Fruit fly (Drosophila melanogaster) whole organism, embryonic: ENCODE data around the gene Pgant2.

Experiments used
- Bgb ChIP-seq: fragments of 200-800 bp; sonication (Bioruptor generic); IDR thresholded peaks from 2 replicates; pipeline ENCODE4 v1.3.6; 2022; ENCODE audit warnings: missing biosample characterization, missing genetic modification characterization; ENCODE audit not compliant: partially characterized antibody
- CG10543 ChIP-seq: fragments of 200-800 bp; sonication (Bioruptor generic); optimal IDR thresholded peaks from 3 replicates; lab custom pipeline; 2017; ENCODE audit warnings: missing biosample characterization, mild to moderate bottlenecking, missing genetic modification characterization, moderate library complexity
- CG11085 ChIP-seq: fragments of 200-800 bp; sonication (Bioruptor generic); IDR thresholded peaks from 2 replicates; pipeline ENCODE4 v1.3.6; 2022; ENCODE audit warnings: missing biosample characterization, missing genetic modification characterization
- CG12219 ChIP-seq: fragments of 200-800 bp; sonication (Bioruptor generic); optimal IDR thresholded peaks from 3 replicates; lab custom pipeline; 2018; ENCODE audit warnings: missing biosample characterization, mild to moderate bottlenecking, missing genetic modification characterization
- CG14710 ChIP-seq: fragments of 200-800 bp; sonication (Bioruptor generic); optimal IDR thresholded peaks from 3 replicates; lab custom pipeline; 2019; ENCODE audit warnings: missing biosample characterization, mild to moderate bottlenecking, missing genetic modification characterization, moderate library complexity
- CG14860 ChIP-seq: fragments of 200-800 bp; sonication (Bioruptor generic); IDR thresholded peaks from 3 replicates; pipeline ENCODE4 v1.3.6; 2022; ENCODE audit warnings: missing biosample characterization, missing genetic modification characterization; ENCODE audit not compliant: partially characterized antibody
- CG14965 ChIP-seq: fragments of 200-800 bp; sonication (Bioruptor generic); optimal IDR thresholded peaks from 2 replicates; lab custom pipeline; 2016; ENCODE audit warnings: missing biosample characterization, missing genetic modification characterization, borderline replicate concordance
- CG1602 ChIP-seq: fragments of 200-800 bp; sonication (Bioruptor generic); optimal IDR thresholded peaks from 3 replicates; lab custom pipeline; 2016; ENCODE audit warnings: missing biosample characterization, missing genetic modification characterization
- CG1647 ChIP-seq: fragments of 200-800 bp; sonication (Bioruptor generic); optimal IDR thresholded peaks from 3 replicates; lab custom pipeline; 2016; ENCODE audit warnings: missing biosample characterization, missing genetic modification characterization
- CG16815 ChIP-seq: fragments of 200-800 bp; sonication (Bioruptor generic); optimal IDR thresholded peaks from 3 replicates; lab custom pipeline; 2017; ENCODE audit warnings: missing biosample characterization, mild to moderate bottlenecking, missing genetic modification characterization
- CG2199 ChIP-seq: fragments of 200-800 bp; sonication (Bioruptor generic); IDR thresholded peaks from 3 replicates; pipeline ENCODE4 v1.3.6; 2022; ENCODE audit warnings: missing biosample characterization, missing genetic modification characterization
- CG34376 ChIP-seq: fragments of 200-800 bp; sonication (Bioruptor generic); optimal IDR thresholded peaks from 2 replicates; lab custom pipeline; 2018; ENCODE audit warnings: missing biosample characterization, mild to moderate bottlenecking, missing genetic modification characterization
- CG5953 ChIP-seq: fragments of 200-800 bp; sonication (Bioruptor generic); IDR thresholded peaks from 2 replicates; pipeline ENCODE4 v1.3.6; 2022; ENCODE audit warnings: missing biosample characterization, missing genetic modification characterization
- CG6175 ChIP-seq: fragments of 200-800 bp; sonication (Bioruptor generic); IDR thresholded peaks from 3 replicates; pipeline ENCODE4 v1.3.6; 2022; ENCODE audit warnings: missing biosample characterization, missing genetic modification characterization
- CG6683 ChIP-seq: fragments of 200-800 bp; sonication (Bioruptor generic); optimal IDR thresholded peaks from 2 replicates; lab custom pipeline; 2017; ENCODE audit warnings: missing biosample characterization, mild to moderate bottlenecking, missing genetic modification characterization, missing genetic modification reagents
- CG6689 ChIP-seq: fragments of 200-800 bp; sonication (Bioruptor generic); IDR thresholded peaks from 2 replicates; pipeline ENCODE4 v1.3.6; 2022; ENCODE audit warnings: missing biosample characterization, missing genetic modification characterization
- CG7372 ChIP-seq: fragments of 200-800 bp; sonication (Bioruptor generic); IDR thresholded peaks from 2 replicates; pipeline ENCODE4 v1.3.6; 2022; ENCODE audit warnings: missing biosample characterization, missing genetic modification characterization
- CG7987 ChIP-seq: fragments of 200-800 bp; sonication (Bioruptor generic); optimal IDR thresholded peaks from 2 replicates; lab custom pipeline; 2018; ENCODE audit warnings: missing biosample characterization, mild to moderate bottlenecking, missing genetic modification characterization, moderate library complexity
- CG8089 ChIP-seq: fragments of 200-800 bp; sonication (Bioruptor generic); optimal IDR thresholded peaks from 3 replicates; lab custom pipeline; 2016; ENCODE audit warnings: missing biosample characterization, missing genetic modification characterization
- CG9609 ChIP-seq: fragments of 200-800 bp; sonication (Bioruptor generic); optimal IDR thresholded peaks from 3 replicates; lab custom pipeline; 2016; ENCODE audit warnings: missing biosample characterization, missing genetic modification characterization
- Camta ChIP-seq: fragments of 200-800 bp; sonication (Bioruptor generic); optimal IDR thresholded peaks from 2 replicates; lab custom pipeline; 2016; ENCODE audit warnings: missing biosample characterization, missing genetic modification characterization
- CkIIα-i1 ChIP-seq: fragments of 200-800 bp; sonication (Bioruptor generic); IDR thresholded peaks from 2 replicates; pipeline ENCODE4 v1.3.6; 2022; ENCODE audit warnings: missing biosample characterization, missing genetic modification characterization
- CoRest ChIP-seq: fragments of 200-800 bp; sonication (Bioruptor generic); optimal IDR thresholded peaks from 3 replicates; lab custom pipeline; 2018; ENCODE audit warnings: missing biosample characterization, mild to moderate bottlenecking, missing genetic modification characterization, moderate library complexity
- CrebB ChIP-seq: fragments of 200-800 bp; sonication (Bioruptor generic); optimal IDR thresholded peaks from 3 replicates; lab custom pipeline; 2018; ENCODE audit warnings: missing biosample characterization, mild to moderate bottlenecking, missing genetic modification characterization
- D19B ChIP-seq: fragments of 200-800 bp; sonication (Bioruptor generic); optimal IDR thresholded peaks from 2 replicates; lab custom pipeline; 2017; ENCODE audit warnings: missing biosample characterization, mild to moderate bottlenecking, missing genetic modification characterization
- E2f1 ChIP-seq: fragments of 200-800 bp; sonication (Bioruptor generic); IDR thresholded peaks from 2 replicates; pipeline ENCODE4 v1.3.6; 2022; ENCODE audit warnings: missing biosample characterization, missing genetic modification characterization
- H2.0 ChIP-seq: fragments of 200-800 bp; sonication (Bioruptor generic); IDR thresholded peaks from 2 replicates; pipeline ENCODE4 v1.3.6; 2022; ENCODE audit warnings: missing biosample characterization, missing genetic modification characterization
- Hey ChIP-seq: fragments of 200-800 bp; sonication (Bioruptor generic); optimal IDR thresholded peaks from 3 replicates; lab custom pipeline; 2018; ENCODE audit warnings: missing biosample characterization, mild to moderate bottlenecking, missing genetic modification characterization
- HmgZ ChIP-seq: fragments of 200-800 bp; sonication (Bioruptor generic); optimal IDR thresholded peaks from 2 replicates; lab custom pipeline; 2018; ENCODE audit warnings: missing biosample characterization, mild to moderate bottlenecking, missing genetic modification characterization
- Med ChIP-seq: fragments of 200-800 bp; sonication (Bioruptor generic); peaks from one replicate; lab custom pipeline; 2016; ENCODE audit warnings: missing biosample characterization, missing genetic modification characterization, mild to moderate bottlenecking, inconsistent platforms, moderate library complexity
- Neu2 ChIP-seq: fragments of 200-800 bp; sonication (Bioruptor generic); optimal IDR thresholded peaks from 3 replicates; lab custom pipeline; 2016; ENCODE audit warnings: missing biosample characterization, missing genetic modification characterization, borderline replicate concordance
- Nf-YA ChIP-seq: fragments of 200-800 bp; sonication (Bioruptor generic); IDR thresholded peaks from 2 replicates; pipeline ENCODE4 v1.3.6; 2022; ENCODE audit warnings: missing biosample characterization, missing genetic modification characterization
- Nf-YC ChIP-seq: fragments of 200-800 bp; optimal IDR thresholded peaks from 3 replicates; lab custom pipeline; 2019; ENCODE audit warnings: missing biosample characterization, mild to moderate bottlenecking, missing genetic modification characterization, moderate library complexity
- Rfx ChIP-seq: fragments of 200-800 bp; sonication (Bioruptor generic); IDR thresholded peaks from 2 replicates; pipeline ENCODE4 v1.3.6; 2022; ENCODE audit warnings: missing biosample characterization, missing genetic modification characterization
- Taf1 ChIP-seq: fragments of 200-800 bp; sonication (Bioruptor generic); IDR thresholded peaks from 2 replicates; pipeline ENCODE4 v1.3.6; 2022; ENCODE audit warnings: missing biosample characterization, missing genetic modification characterization
- abd-A ChIP-seq: fragments of 200-800 bp; sonication (Bioruptor generic); optimal IDR thresholded peaks from 3 replicates; lab custom pipeline; 2019; ENCODE audit warnings: missing biosample characterization, mild to moderate bottlenecking, missing genetic modification characterization, moderate library complexity
- aop ChIP-seq: fragments of 200-800 bp; sonication (Bioruptor generic); IDR thresholded peaks from 2 replicates; pipeline ENCODE4 v1.3.6; 2022; ENCODE audit warnings: missing biosample characterization, missing genetic modification characterization
- corto ChIP-seq: fragments of 200-800 bp; sonication (Bioruptor generic); optimal IDR thresholded peaks from 2 replicates; lab custom pipeline; 2016; ENCODE audit warnings: missing biosample characterization, mild to moderate bottlenecking, missing genetic modification characterization, moderate library complexity
- dm ChIP-seq: fragments of 200-800 bp; sonication (Bioruptor generic); optimal IDR thresholded peaks from 3 replicates; lab custom pipeline; 2016; ENCODE audit warnings: missing biosample characterization, missing genetic modification characterization
- dpn ChIP-seq, 2 experiments: fragments of 200-800 bp; sonication (Bioruptor generic); optimal IDR thresholded peaks; 3 replicates each; lab custom pipeline; 2016; ENCODE audit warnings: missing biosample characterization in 2 of 2, missing genetic modification characterization in 2 of 2
- emc ChIP-seq: fragments of 200-800 bp; sonication (Bioruptor generic); optimal IDR thresholded peaks from 2 replicates; lab custom pipeline; 2016; ENCODE audit warnings: missing biosample characterization, missing genetic modification characterization
- en ChIP-seq: fragments of 200-800 bp; sonication (Bioruptor generic); optimal IDR thresholded peaks from 2 replicates; lab custom pipeline; 2016; ENCODE audit warnings: missing biosample characterization, missing genetic modification characterization
- fd102C ChIP-seq: fragments of 200-800 bp; sonication (Bioruptor generic); optimal IDR thresholded peaks from 2 replicates; lab custom pipeline; 2018; ENCODE audit warnings: missing biosample characterization, mild to moderate bottlenecking, missing genetic modification characterization, moderate library complexity
- gcm2 ChIP-seq: fragments of 200-800 bp; sonication (Bioruptor generic); optimal IDR thresholded peaks from 2 replicates; lab custom pipeline; 2016; ENCODE audit warnings: missing biosample characterization, missing genetic modification characterization
- gt ChIP-seq: fragments of 200-800 bp; sonication (Bioruptor generic); IDR thresholded peaks from 2 replicates; pipeline ENCODE4 v1.3.6; 2022; ENCODE audit warnings: missing biosample characterization, missing genetic modification characterization
- her ChIP-seq: fragments of 200-800 bp; sonication (Bioruptor generic); optimal IDR thresholded peaks from 2 replicates; lab custom pipeline; 2016; ENCODE audit warnings: missing biosample characterization, missing genetic modification characterization
- lilli ChIP-seq: fragments of 200-800 bp; sonication (Bioruptor generic); optimal IDR thresholded peaks from 3 replicates; lab custom pipeline; 2016; ENCODE audit warnings: missing biosample characterization, missing genetic modification characterization
- nom ChIP-seq: fragments of 200-800 bp; sonication (Bioruptor generic); optimal IDR thresholded peaks from 2 replicates; lab custom pipeline; 2017; ENCODE audit warnings: missing biosample characterization, missing genetic modification characterization, mild to moderate bottlenecking, moderate library complexity, missing genetic modification reagents
- scrt ChIP-seq: fragments of 200-800 bp; sonication (Bioruptor generic); optimal IDR thresholded peaks from 2 replicates; lab custom pipeline; 2018; ENCODE audit warnings: missing biosample characterization, mild to moderate bottlenecking, missing genetic modification characterization, moderate library complexity
- seq ChIP-seq: fragments of 200-800 bp; sonication (Bioruptor generic); IDR thresholded peaks from 2 replicates; pipeline ENCODE4 v1.3.6; 2022; ENCODE audit warnings: missing biosample characterization, missing genetic modification characterization
- sug ChIP-seq: fragments of 200-800 bp; optimal IDR thresholded peaks from 2 replicates; lab custom pipeline; 2019; ENCODE audit warnings: missing biosample characterization, mild to moderate bottlenecking, missing genetic modification characterization, moderate library complexity
- z ChIP-seq: fragments of 200-800 bp; sonication (Bioruptor generic); IDR thresholded peaks from 3 replicates; pipeline ENCODE4 v1.3.6; 2022; ENCODE audit warnings: missing biosample characterization, missing genetic modification characterization

Pgant2 gene

dm6 chr2L:3465426-3465825 lies 38.9 kb upstream of the Pgant2 start (continued):
- TF ChIP-seq D19B (GFP tag; lab: Kevin White, UChicago) (no peak), Neu2 (no peak), abd-A (tag; lab: Kevin White, UChicago) (no peak), scrt (no peak), CG2199 (no peak), Rfx (GFP tag; lab: Robert Waterston, UW) (0 out of 2 replicates have a peak, but pooled peaks have one; percentile 20), her (GFP tag; lab: Kevin White, UChicago) (no peak), HmgZ (tag; lab: Kevin White, UChicago) (no peak), CG9609 (GFP tag; lab: Kevin White, UChicago) (no peak), dm (no peak), dpn (GFP tag; optimal IDR thresholded peaks at IDR 0.05; lab: Kevin White, UChicago) (no peak), CoRest (tag; lab: Kevin White, UChicago) (no peak), CG16815 (GFP tag; lab: Kevin White, UChicago) (no peak), CG14710 (tag; lab: Kevin White, UChicago) (no peak), CG12219 (no peak), Nf-YA (GFP tag; lab: Robert Waterston, UW) (0 out of 2 replicates have a peak, but pooled peaks have one; percentile 11), Hey (no peak)

- TF ChIP-seq CG1602 (no peak), CG8089 (GFP tag; lab: Kevin White, UChicago) (no peak), fd102C (GFP tag; lab: Kevin White, UChicago) (no peak), CG6175 (GFP tag; lab: Robert Waterston, UW) (no peak), CrebB (tag; lab: Kevin White, UChicago) (no peak), CG7372 (GFP tag; lab: Robert Waterston, UW) (no peak), en (GFP tag; lab: Kevin White, UChicago) (no peak), Taf1 (no peak), seq (GFP tag; lab: Robert Waterston, UW) (no peak), Bgb (GFP tag; lab: Robert Waterston, UW) (0 out of 2 replicates have a peak, but pooled peaks have one; percentile 7), gt (GFP tag; lab: Robert Waterston, UW) (no peak), CG10543 (GFP tag; lab: Kevin White, UChicago) (peak; percentile 38), her (GFP tag; lab: Kevin White, UChicago) (no peak), CG7987 (GFP tag; lab: Kevin White, UChicago) (peak; percentile 15), sug (tag; lab: Kevin White, UChicago) (peak; percentile 57), CG1647 (GFP tag; lab: Kevin White, UChicago) (no peak), Camta (no peak), corto (GFP tag; lab: Kevin White, UChicago) (no peak), Med (GFP tag; lab: Kevin White, UChicago) (peak; percentile 41), emc (GFP tag; lab: Kevin White, UChicago) (no peak), z (GFP tag; lab: Robert Waterston, UW) (peak; percentile 92), nom (peak; percentile 15), CG11085 (no peak), H2.0 (no peak), CG6689 (GFP tag; lab: Robert Waterston, UW) (no peak), CG5953 (no peak), E2f1 (GFP tag; lab: Robert Waterston, UW) (no peak), CG34376 (GFP tag; lab: Kevin White, UChicago) (peak; percentile 61), CG6683 (no peak), aop (GFP tag; lab: Robert Waterston, UW) (no peak), CG14860 (no peak), CG14965 (no peak), Nf-YC (tag; lab: Kevin White, UChicago) (no peak), CkIIα-i1 (GFP tag; lab: Robert Waterston, UW) (no peak), HmgZ (tag; lab: Kevin White, UChicago) (no peak), lilli (GFP tag; lab: Kevin White, UChicago) (no peak), gcm2 (no peak)
These were observed 35.2 kb upstream of the Pgant2 start, which contains the start of gene CG3246 for dm6 chr2L:3461760-3462159. TSS of gene CG3246 (minus strand) at chr2L:3461952.
